Fruit fly (Drosophila melanogaster): Measurements from ENCODE around the gene DAAM.

DNA sequence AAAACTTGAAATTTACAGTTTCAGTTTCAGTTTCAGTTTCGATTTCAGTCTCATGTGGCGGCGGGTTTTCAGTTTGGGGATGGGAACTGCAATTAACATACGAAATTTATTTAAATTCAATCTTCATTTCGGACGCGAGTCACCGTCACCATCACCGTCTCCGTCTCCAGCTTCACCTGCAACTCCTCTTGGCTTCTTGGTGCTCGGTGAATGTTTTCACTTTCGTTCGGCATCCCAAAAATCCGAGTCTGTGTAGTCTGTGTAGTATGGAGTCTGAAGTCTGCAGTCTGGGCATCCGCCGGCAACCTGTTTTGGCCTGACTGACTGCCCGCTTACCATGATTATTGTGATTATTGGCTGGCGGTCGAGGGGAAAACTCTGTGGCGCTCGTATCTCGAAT lies 18.2 kb downstream of the DAAM start:
- TF ChIP-seq Myc (optimal IDR thresholded peaks at IDR 0.05), result no peak
- TF ChIP-seq Hnf4 (GFP tag; optimal IDR thresholded peaks at IDR 0.05), result no peak
- no peak for TF ChIP-seq fru (GFP tag; optimal IDR thresholded peaks at IDR 0.05)
- no peak for TF ChIP-seq Mio (GFP tag; optimal IDR thresholded peaks at IDR 0.05)
- no peak for TF ChIP-seq lola (GFP tag; optimal IDR thresholded peaks at IDR 0.05)
- TF ChIP-seq N (GFP tag; optimal IDR thresholded peaks at IDR 0.05), result no peak
- TF ChIP-seq foxo (GFP tag; optimal IDR thresholded peaks at IDR 0.05), result no peak
